Fruit fly (Drosophila melanogaster) whole organism, embryonic: ENCODE measurements around the gene CG7386.

Source experiments
- BtbVII ChIP-seq: fragments of 200-800 bp; sonication (Bioruptor generic); optimal IDR thresholded peaks from 3 replicates; lab custom pipeline; 2017; ENCODE audit warnings: missing biosample characterization, mild to moderate bottlenecking, missing genetic modification characterization
- CG10431 ChIP-seq: fragments of 200-800 bp; sonication (Bioruptor generic); optimal IDR thresholded peaks from 3 replicates; lab custom pipeline; 2018; ENCODE audit warnings: missing biosample characterization, mild to moderate bottlenecking, missing genetic modification characterization
- CG14014 ChIP-seq: fragments of 200-800 bp; sonication (Bioruptor generic); IDR thresholded peaks from 2 replicates; pipeline ENCODE4 v1.3.6; 2022; ENCODE audit warnings: missing biosample characterization, missing genetic modification characterization
- CG14965 ChIP-seq: fragments of 200-800 bp; sonication (Bioruptor generic); optimal IDR thresholded peaks from 2 replicates; lab custom pipeline; 2016; ENCODE audit warnings: missing biosample characterization, missing genetic modification characterization, borderline replicate concordance
- CG1602 ChIP-seq: fragments of 200-800 bp; sonication (Bioruptor generic); optimal IDR thresholded peaks from 3 replicates; lab custom pipeline; 2016; ENCODE audit warnings: missing biosample characterization, missing genetic modification characterization
- CG17568 ChIP-seq: fragments of 200-800 bp; sonication (Bioruptor generic); optimal IDR thresholded peaks from 2 replicates; lab custom pipeline; 2018; ENCODE audit warnings: missing biosample characterization, mild to moderate bottlenecking, missing genetic modification characterization, moderate library complexity
- CG17912 ChIP-seq: fragments of 200-800 bp; sonication (Bioruptor generic); optimal IDR thresholded peaks from 2 replicates; lab custom pipeline; 2018; ENCODE audit warnings: missing biosample characterization, mild to moderate bottlenecking, missing genetic modification characterization
- CG2199 ChIP-seq: fragments of 200-800 bp; sonication (Bioruptor generic); IDR thresholded peaks from 3 replicates; pipeline ENCODE4 v1.3.6; 2022; ENCODE audit warnings: missing biosample characterization, missing genetic modification characterization
- CG2712 ChIP-seq: fragments of 200-800 bp; optimal IDR thresholded peaks from 3 replicates; lab custom pipeline; 2019; ENCODE audit warnings: missing biosample characterization, mild to moderate bottlenecking, missing genetic modification characterization, moderate library complexity
- CG30403 ChIP-seq: fragments of 200-800 bp; sonication (Bioruptor generic); optimal IDR thresholded peaks from 3 replicates; lab custom pipeline; 2016; ENCODE audit warnings: missing biosample characterization, missing genetic modification characterization
- CG30431 ChIP-seq: fragments of 200-800 bp; sonication (Bioruptor generic); optimal IDR thresholded peaks from 2 replicates; lab custom pipeline; 2017; ENCODE audit warnings: missing biosample characterization, missing genetic modification characterization
- CG3065 ChIP-seq: fragments of 200-800 bp; sonication (Bioruptor generic); optimal IDR thresholded peaks from 2 replicates; lab custom pipeline; 2016; ENCODE audit warnings: missing biosample characterization, missing genetic modification characterization
- CG31365 ChIP-seq: fragments of 200-800 bp; sonication (Bioruptor generic); optimal IDR thresholded peaks from 2 replicates; lab custom pipeline; 2018; ENCODE audit warnings: missing biosample characterization, mild to moderate bottlenecking, missing genetic modification characterization
- CG32532 ChIP-seq: fragments of 200-800 bp; sonication (Bioruptor generic); IDR thresholded peaks from 2 replicates; pipeline ENCODE4 v1.3.6; 2022; ENCODE audit warnings: missing biosample characterization, missing genetic modification characterization
- CG32772 ChIP-seq: fragments of 200-800 bp; sonication (Bioruptor generic); IDR thresholded peaks from 2 replicates; pipeline ENCODE4 v1.3.6; 2022; ENCODE audit warnings: missing biosample characterization, missing genetic modification characterization
- CG34224 ChIP-seq: fragments of 200-800 bp; sonication (Bioruptor generic); IDR thresholded peaks from 3 replicates; pipeline ENCODE4 v1.3.6; 2022; ENCODE audit warnings: missing biosample characterization, missing genetic modification characterization; ENCODE audit not compliant: partially characterized antibody
- CG34376 ChIP-seq: fragments of 200-800 bp; sonication (Bioruptor generic); optimal IDR thresholded peaks from 2 replicates; lab custom pipeline; 2018; ENCODE audit warnings: missing biosample characterization, mild to moderate bottlenecking, missing genetic modification characterization
- CG4617 ChIP-seq: fragments of 200-800 bp; sonication (Bioruptor generic); optimal IDR thresholded peaks from 3 replicates; lab custom pipeline; 2016; ENCODE audit warnings: missing biosample characterization, missing genetic modification characterization, borderline replicate concordance
- CG6254 ChIP-seq: fragments of 200-800 bp; sonication (Bioruptor generic); optimal IDR thresholded peaks from 3 replicates; lab custom pipeline; 2017; ENCODE audit warnings: mild to moderate bottlenecking, missing biosample characterization, missing genetic modification reagents, missing genetic modification characterization
- CG7786 ChIP-seq: fragments of 200-800 bp; sonication (Bioruptor generic); optimal IDR thresholded peaks from 2 replicates; lab custom pipeline; 2016; ENCODE audit warnings: missing biosample characterization, missing genetic modification characterization
- CG8924 ChIP-seq: fragments of 200-800 bp; optimal IDR thresholded peaks from 3 replicates; lab custom pipeline; 2019; ENCODE audit warnings: missing biosample characterization, mild to moderate bottlenecking, missing genetic modification characterization, moderate library complexity
- D19B ChIP-seq: fragments of 200-800 bp; sonication (Bioruptor generic); optimal IDR thresholded peaks from 2 replicates; lab custom pipeline; 2017; ENCODE audit warnings: missing biosample characterization, mild to moderate bottlenecking, missing genetic modification characterization
- Dfd ChIP-seq, 2 experiments: fragments of >200 bp; optimal IDR thresholded peaks; 2 replicates each; lab custom pipeline; 2017; ENCODE audit warnings: missing biosample characterization in 2 of 2, missing genetic modification characterization in 2 of 2
- E2f1 ChIP-seq: fragments of 200-800 bp; sonication (Bioruptor generic); IDR thresholded peaks from 2 replicates; pipeline ENCODE4 v1.3.6; 2022; ENCODE audit warnings: missing biosample characterization, missing genetic modification characterization
- E2f2 ChIP-seq: fragments of 200-800 bp; sonication (Bioruptor generic); IDR thresholded peaks from 2 replicates; pipeline ENCODE4 v1.3.6; 2022; ENCODE audit warnings: missing biosample characterization, missing genetic modification characterization
- ERR ChIP-seq: fragments of 200-800 bp; sonication (Bioruptor generic); optimal IDR thresholded peaks from 2 replicates; lab custom pipeline; 2016; ENCODE audit warnings: missing biosample characterization, missing genetic modification characterization
- Elba2 ChIP-seq: fragments of 200-800 bp; sonication (Bioruptor generic); optimal IDR thresholded peaks from 3 replicates; lab custom pipeline; 2016; ENCODE audit warnings: missing biosample characterization, missing genetic modification characterization
- Hr51 ChIP-seq, 2 experiments: fragments of 200-800 bp; sonication (Bioruptor generic); optimal IDR thresholded peaks; 2 replicates in 1 of 2; 3 replicates in 1 of 2; lab custom pipeline; 2016 to 2018; ENCODE audit warnings: missing biosample characterization in 2 of 2, missing genetic modification characterization in 2 of 2, mild to moderate bottlenecking in 1 of 2, moderate library complexity in 1 of 2
- Jarid2 ChIP-seq: fragments of 200-800 bp; sonication (Bioruptor generic); optimal IDR thresholded peaks from 3 replicates; lab custom pipeline; 2017; ENCODE audit warnings: mild to moderate bottlenecking, missing biosample characterization, missing genetic modification reagents, missing genetic modification characterization
- MESR4 ChIP-seq: fragments of 200-800 bp; sonication (Bioruptor generic); optimal IDR thresholded peaks from 2 replicates; lab custom pipeline; 2018; ENCODE audit warnings: missing biosample characterization, mild to moderate bottlenecking, missing genetic modification characterization, moderate library complexity
- Meics ChIP-seq: fragments of 200-800 bp; sonication (Bioruptor generic); optimal IDR thresholded peaks from 2 replicates; lab custom pipeline; 2017; ENCODE audit warnings: missing biosample characterization, mild to moderate bottlenecking, missing genetic modification characterization
- NC2α ChIP-seq: fragments of 200-800 bp; sonication (Bioruptor generic); optimal IDR thresholded peaks from 2 replicates; lab custom pipeline; 2016; ENCODE audit warnings: missing biosample characterization, missing genetic modification characterization
- Nf-YB ChIP-seq: fragments of 200-800 bp; sonication (Bioruptor generic); optimal IDR thresholded peaks from 3 replicates; lab custom pipeline; 2019; ENCODE audit warnings: missing biosample characterization, mild to moderate bottlenecking, missing genetic modification characterization, moderate library complexity
- Poxn ChIP-seq: fragments of 200-800 bp; sonication (Bioruptor generic); IDR thresholded peaks from 2 replicates; pipeline ENCODE4 v1.3.6; 2022; ENCODE audit warnings: missing biosample characterization, missing genetic modification characterization
- ab ChIP-seq: fragments of 200-800 bp; sonication (Bioruptor generic); optimal IDR thresholded peaks from 2 replicates; lab custom pipeline; 2016; ENCODE audit warnings: missing biosample characterization, missing genetic modification characterization
- ci ChIP-seq: fragments of 200-800 bp; sonication (Bioruptor generic); IDR thresholded peaks from 3 replicates; pipeline ENCODE4 v1.3.6; 2022; ENCODE audit warnings: missing biosample characterization, missing genetic modification characterization
- corto ChIP-seq: fragments of 200-800 bp; sonication (Bioruptor generic); optimal IDR thresholded peaks from 2 replicates; lab custom pipeline; 2016; ENCODE audit warnings: missing biosample characterization, mild to moderate bottlenecking, missing genetic modification characterization, moderate library complexity
- dm ChIP-seq: fragments of 200-800 bp; sonication (Bioruptor generic); optimal IDR thresholded peaks from 3 replicates; lab custom pipeline; 2016; ENCODE audit warnings: missing biosample characterization, missing genetic modification characterization
- dysf ChIP-seq: fragments of 200-800 bp; sonication (Bioruptor generic); IDR thresholded peaks from 3 replicates; pipeline ENCODE4 v1.3.6; 2022; ENCODE audit warnings: missing biosample characterization, missing genetic modification characterization
- fd64A ChIP-seq: fragments of 200-800 bp; sonication (Bioruptor generic); optimal IDR thresholded peaks from 3 replicates; lab custom pipeline; 2018; ENCODE audit warnings: missing biosample characterization, mild to moderate bottlenecking, missing genetic modification characterization
- gem ChIP-seq: fragments of 200-800 bp; sonication (Bioruptor generic); optimal IDR thresholded peaks from 2 replicates; lab custom pipeline; 2019; ENCODE audit warnings: missing biosample characterization, mild to moderate bottlenecking, missing genetic modification characterization, moderate library complexity
- mirr ChIP-seq: fragments of 200-800 bp; sonication (Bioruptor generic); optimal IDR thresholded peaks from 3 replicates; lab custom pipeline; 2018; ENCODE audit warnings: missing biosample characterization, mild to moderate bottlenecking, missing genetic modification characterization
- nau ChIP-seq: fragments of 200-800 bp; sonication (Bioruptor generic); optimal IDR thresholded peaks from 3 replicates; lab custom pipeline; 2017; ENCODE audit warnings: missing biosample characterization, mild to moderate bottlenecking, missing genetic modification characterization, missing genetic modification reagents
- otp ChIP-seq: fragments of 200-800 bp; sonication (Bioruptor generic); IDR thresholded peaks from 3 replicates; pipeline ENCODE4, ENCODE4 v1.3.6; 2022; ENCODE audit warnings: missing biosample characterization, missing genetic modification characterization
- sd ChIP-seq: fragments of 200-800 bp; sonication (Bioruptor generic); optimal IDR thresholded peaks from 3 replicates; lab custom pipeline; 2018; ENCODE audit warnings: missing biosample characterization, mild to moderate bottlenecking, missing genetic modification characterization, moderate library complexity
- sqz ChIP-seq: fragments of 200-800 bp; sonication (Bioruptor generic); optimal IDR thresholded peaks from 3 replicates; lab custom pipeline; 2018; ENCODE audit warnings: missing biosample characterization, mild to moderate bottlenecking, missing genetic modification characterization
- sr ChIP-seq: fragments of 200-800 bp; sonication (Bioruptor generic); IDR thresholded peaks from 3 replicates; pipeline ENCODE4 v1.3.6; 2022; ENCODE audit warnings: missing biosample characterization, missing genetic modification characterization
- vvl ChIP-seq: fragments of 200-800 bp; sonication (Bioruptor generic); IDR thresholded peaks from 2 replicates; pipeline ENCODE4 v1.3.6; 2022; ENCODE audit warnings: missing biosample characterization, missing genetic modification characterization
- zen ChIP-seq: fragments of 200-800 bp; sonication (Bioruptor generic); optimal IDR thresholded peaks from 3 replicates; lab custom pipeline; 2018; ENCODE audit warnings: missing biosample characterization, mild to moderate bottlenecking, missing genetic modification characterization, moderate library complexity
- zf30C ChIP-seq: fragments of 200-800 bp; sonication (Bioruptor generic); optimal IDR thresholded peaks from 3 replicates; lab custom pipeline; 2018; ENCODE audit warnings: missing biosample characterization, mild to moderate bottlenecking, missing genetic modification characterization

CG7386 gene

dm6 chr3L:6217806-6218205 lies 28.3 kb downstream of the CG7386 start, which contains the start of gene LanA (continued):
- TF ChIP-seq E2f2 (GFP tag; lab: Robert Waterston, UW) (no peak), CG3065 (GFP tag; lab: Kevin White, UChicago) (no peak), sr (GFP tag; lab: Robert Waterston, UW) (no peak; the same call in 2 of the 3 replicates), CG4617 (GFP tag; lab: Kevin White, UChicago) (no peak), CG2199 (GFP tag; lab: Robert Waterston, UW) (peak; percentile 71; the same call in 2 of the 3 replicates), ERR (GFP tag; lab: Kevin White, UChicago) (peak; percentile 11), mirr (GFP tag; lab: Kevin White, UChicago) (peak; percentile 2), CG8924 (tag; lab: Kevin White, UChicago) (no peak), Poxn (no peak), E2f1 (GFP tag; lab: Robert Waterston, UW) (peak; percentile 46), CG7786 (GFP tag; lab: Kevin White, UChicago) (peak; percentile 4), MESR4 (GFP tag; lab: Kevin White, UChicago) (peak; percentile 24), Nf-YB (GFP tag; lab: Kevin White, UChicago) (no peak), CG30431 (GFP tag; lab: Kevin White, UChicago) (no peak), CG32532 (GFP tag; lab: Robert Waterston, UW) (peak; percentile 27; the same call in 1 of the 2 replicates), CG31365 (tag; lab: Kevin White, UChicago) (no peak), ci (GFP tag; lab: Robert Waterston, UW) (peak; percentile 49; the same call in 2 of the 3 replicates), dm (no peak), CG30403 (GFP tag; lab: Kevin White, UChicago) (no peak), Meics (GFP tag; lab: Kevin White, UChicago) (no peak), CG34376 (GFP tag; lab: Kevin White, UChicago) (peak; percentile 61), D19B (GFP tag; lab: Kevin White, UChicago) (no peak), CG32772 (GFP tag; lab: Robert Waterston, UW) (0 out of 2 replicates have a peak, but pooled peaks have one; percentile 12), zf30C (no peak), CG10431 (GFP tag; lab: Kevin White, UChicago) (peak; percentile 41), sd (peak; percentile 19), dysf (GFP tag; lab: Robert Waterston, UW) (no peak), NC2α (no peak), zen (no peak), corto (no peak), CG14965 (GFP tag; lab: Kevin White, UChicago) (no peak), CG14014 (GFP tag; lab: Robert Waterston, UW) (no peak), ab (GFP tag; lab: Kevin White, UChicago) (no peak), Elba2 (GFP tag; lab: Kevin White, UChicago) (no peak), fd64A (GFP tag; lab: Kevin White, UChicago) (peak; percentile 21), CG2712 (tag; lab: Kevin White, UChicago) (peak; percentile 20), CG1602 (no peak), gem (tag; lab: Kevin White, UChicago) (no peak), CG17568 (GFP tag; lab: Kevin White, UChicago) (peak; percentile 44), vvl (GFP tag; lab: Robert Waterston, UW) (peak; percentile 18; the same call in 1 of the 2 replicates)

- TF ChIP-seq CG34224 (GFP tag; lab: Robert Waterston, UW) (peak; percentile 56; the same call in 1 of the 3 replicates), CG6254 (peak; percentile 11), Dfd (GFP tag; optimal IDR thresholded peaks at IDR 0.05; lab: Kevin White, UChicago) (no peak), nau (peak; percentile 16), CG17912 (GFP tag; lab: Kevin White, UChicago) (peak; percentile 13), sqz (peak; percentile 36), Hr51 (GFP tag; optimal IDR thresholded peaks at IDR 0.05; lab: Kevin White, UChicago) (no peak), E2f2 (GFP tag; lab: Robert Waterston, UW) (0 out of 2 replicates have a peak, but pooled peaks have one; percentile 41), BtbVII (GFP tag; lab: Kevin White, UChicago) (peak; percentile 49), Jarid2 (GFP tag; lab: Kevin White, UChicago) (peak; percentile 80), ci (GFP tag; lab: Robert Waterston, UW) (peak; percentile 78; the same call in 2 of the 3 replicates), otp (GFP tag; lab: Robert Waterston, UW) (peak; percentile 13; the same call in 1 of the 3 replicates)
Measured at dm6 chr3L:6218517-6219155, 29.1 kb downstream of the CG7386 start.
